Fruit fly (Drosophila melanogaster) whole organism, embryonic: ENCODE data around the gene CG31041.

ENCODE experiments used
- ATbp ChIP-seq: fragments of 200-800 bp; sonication (Bioruptor generic); optimal IDR thresholded peaks from 2 replicates; lab custom pipeline; 2017; ENCODE audit warnings: missing biosample characterization, mild to moderate bottlenecking, missing genetic modification characterization, missing genetic modification reagents
- Atf3 ChIP-seq: fragments of 200-800 bp; sonication (Bioruptor generic); optimal IDR thresholded peaks from 3 replicates; lab custom pipeline; 2016; ENCODE audit warnings: missing biosample characterization, missing genetic modification characterization
- Atf6 ChIP-seq: fragments of 200-800 bp; sonication (Bioruptor generic); IDR thresholded peaks from 2 replicates; pipeline ENCODE4 v1.3.6; 2022; ENCODE audit warnings: missing biosample characterization, missing genetic modification characterization
- BEAF-32 ChIP-seq: fragments of 200-800 bp; sonication (Bioruptor generic); optimal IDR thresholded peaks from 3 replicates; lab custom pipeline; 2017; ENCODE audit warnings: missing biosample characterization, missing genetic modification characterization, mild to moderate bottlenecking, moderate library complexity, missing genetic modification reagents
- Bdp1 ChIP-seq: fragments of 200-800 bp; sonication (Bioruptor generic); optimal IDR thresholded peaks from 3 replicates; lab custom pipeline; 2016; ENCODE audit warnings: missing biosample characterization, missing genetic modification characterization
- CG10462 ChIP-seq: fragments of 200-800 bp; sonication (Bioruptor generic); optimal IDR thresholded peaks from 2 replicates; lab custom pipeline; 2016; ENCODE audit warnings: missing biosample characterization, missing genetic modification characterization
- CG11398 ChIP-seq: fragments of 200-800 bp; sonication (Bioruptor generic); optimal IDR thresholded peaks from 2 replicates; lab custom pipeline; 2016; ENCODE audit warnings: missing biosample characterization, missing genetic modification characterization
- CG12104 ChIP-seq: fragments of 200-800 bp; sonication (Bioruptor generic); optimal IDR thresholded peaks from 3 replicates; lab custom pipeline; 2016; ENCODE audit warnings: missing biosample characterization, missing genetic modification characterization
- CG12769 ChIP-seq: fragments of 200-800 bp; sonication (Bioruptor generic); optimal IDR thresholded peaks from 2 replicates; lab custom pipeline; 2019; ENCODE audit warnings: missing biosample characterization, mild to moderate bottlenecking, missing genetic modification characterization, moderate library complexity
- CG16779 ChIP-seq: fragments of 200-800 bp; sonication (Bioruptor generic); IDR thresholded peaks from 2 replicates; pipeline ENCODE4 v1.3.6; 2022; ENCODE audit warnings: missing biosample characterization, missing genetic modification characterization
- CG17612 ChIP-seq: fragments of 200-800 bp; sonication (Bioruptor generic); IDR thresholded peaks from 2 replicates; pipeline ENCODE4 v1.3.6; 2022; ENCODE audit warnings: missing biosample characterization, missing genetic modification characterization
- CG42726 ChIP-seq: fragments of 200-800 bp; sonication (Bioruptor generic); IDR thresholded peaks from 2 replicates; pipeline ENCODE4 v1.3.6; 2022; ENCODE audit warnings: missing biosample characterization, missing genetic modification characterization; ENCODE audit not compliant: partially characterized antibody
- CG4404 ChIP-seq: fragments of 200-800 bp; sonication (Bioruptor generic); IDR thresholded peaks from 2 replicates; pipeline ENCODE4 v1.3.6; 2022; ENCODE audit warnings: missing biosample characterization, missing genetic modification characterization
- CG8290 ChIP-seq, 3 experiments: fragments of 200-800 bp; sonication (Bioruptor generic); optimal IDR thresholded peaks; 2 replicates each; lab custom pipeline; 2016 to 2019; ENCODE audit warnings: missing biosample characterization in 3 of 3, missing genetic modification characterization in 3 of 3, mild to moderate bottlenecking in 2 of 3, moderate library complexity in 1 of 3
- CG8924 ChIP-seq: fragments of 200-800 bp; optimal IDR thresholded peaks from 3 replicates; lab custom pipeline; 2019; ENCODE audit warnings: missing biosample characterization, mild to moderate bottlenecking, missing genetic modification characterization, moderate library complexity
- Dbx ChIP-seq: fragments of 200-800 bp; sonication (Bioruptor generic); IDR thresholded peaks from 3 replicates; pipeline ENCODE4 v1.3.6; 2022; ENCODE audit warnings: missing biosample characterization, missing genetic modification characterization
- Deaf1 ChIP-seq: fragments of 200-800 bp; optimal IDR thresholded peaks from 3 replicates; lab custom pipeline; 2019; ENCODE audit warnings: missing biosample characterization, mild to moderate bottlenecking, missing genetic modification characterization, moderate library complexity
- Ets65A ChIP-seq: fragments of 200-800 bp; sonication (Bioruptor generic); peaks from one replicate; lab custom pipeline; 2016; ENCODE audit warnings: missing biosample characterization, missing genetic modification characterization
- Gsc ChIP-seq: fragments of 200-800 bp; sonication (Bioruptor generic); IDR thresholded peaks from 2 replicates; pipeline ENCODE4 v1.3.6; 2022; ENCODE audit warnings: missing biosample characterization, missing genetic modification characterization
- Hey ChIP-seq: fragments of 200-800 bp; sonication (Bioruptor generic); optimal IDR thresholded peaks from 3 replicates; lab custom pipeline; 2018; ENCODE audit warnings: missing biosample characterization, mild to moderate bottlenecking, missing genetic modification characterization
- Hmr ChIP-seq: fragments of 200-800 bp; sonication (Bioruptor generic); optimal IDR thresholded peaks from 3 replicates; lab custom pipeline; 2017; ENCODE audit warnings: mild to moderate bottlenecking, missing biosample characterization, missing genetic modification reagents, missing genetic modification characterization
- Max ChIP-seq: fragments of 200-800 bp; sonication (Bioruptor generic); optimal IDR thresholded peaks from 2 replicates; lab custom pipeline; 2016; ENCODE audit warnings: missing biosample characterization, mild to moderate bottlenecking, missing genetic modification characterization
- NC2α ChIP-seq: fragments of 200-800 bp; sonication (Bioruptor generic); optimal IDR thresholded peaks from 2 replicates; lab custom pipeline; 2016; ENCODE audit warnings: missing biosample characterization, missing genetic modification characterization
- Nf-YB ChIP-seq: fragments of 200-800 bp; sonication (Bioruptor generic); optimal IDR thresholded peaks from 3 replicates; lab custom pipeline; 2019; ENCODE audit warnings: missing biosample characterization, mild to moderate bottlenecking, missing genetic modification characterization, moderate library complexity
- Nf-YC ChIP-seq: fragments of 200-800 bp; optimal IDR thresholded peaks from 3 replicates; lab custom pipeline; 2019; ENCODE audit warnings: missing biosample characterization, mild to moderate bottlenecking, missing genetic modification characterization, moderate library complexity
- Optix ChIP-seq: fragments of 200-800 bp; sonication (Bioruptor generic); IDR thresholded peaks from 3 replicates; pipeline ENCODE4 v1.3.6; 2022; ENCODE audit warnings: missing biosample characterization, missing genetic modification characterization
- Ptx1 ChIP-seq: fragments of 200-800 bp; sonication (Bioruptor generic); IDR thresholded peaks from 2 replicates; pipeline ENCODE4 v1.3.6; 2022; ENCODE audit warnings: missing biosample characterization, missing genetic modification characterization
- abd-A ChIP-seq: fragments of 200-800 bp; sonication (Bioruptor generic); optimal IDR thresholded peaks from 3 replicates; lab custom pipeline; 2019; ENCODE audit warnings: missing biosample characterization, mild to moderate bottlenecking, missing genetic modification characterization, moderate library complexity
- ash1 ChIP-seq: fragments of 200-800 bp; sonication (Bioruptor generic); optimal IDR thresholded peaks from 2 replicates; lab custom pipeline; 2018; ENCODE audit warnings: missing biosample characterization, mild to moderate bottlenecking, missing genetic modification characterization
- chm ChIP-seq: fragments of 200-800 bp; sonication (Bioruptor generic); IDR thresholded peaks from 2 replicates; pipeline ENCODE4 v1.3.6; 2022; ENCODE audit warnings: missing biosample characterization, missing genetic modification characterization
- chn ChIP-seq: fragments of 200-800 bp; sonication (Bioruptor generic); optimal IDR thresholded peaks from 2 replicates; lab custom pipeline; 2016; ENCODE audit warnings: missing biosample characterization, missing genetic modification characterization
- disco-r ChIP-seq: fragments of 200-800 bp; sonication (Bioruptor generic); optimal IDR thresholded peaks from 2 replicates; lab custom pipeline; 2016; ENCODE audit warnings: missing biosample characterization, missing genetic modification characterization
- emc ChIP-seq: fragments of 200-800 bp; sonication (Bioruptor generic); optimal IDR thresholded peaks from 2 replicates; lab custom pipeline; 2016; ENCODE audit warnings: missing biosample characterization, missing genetic modification characterization
- eve ChIP-seq, 2 experiments: fragments of >200 bp; optimal IDR thresholded peaks; 2 replicates each; lab custom pipeline; 2017; ENCODE audit warnings: missing biosample characterization in 2 of 2, missing genetic modification characterization in 2 of 2
- ftz-f1 ChIP-seq: fragments of 200-800 bp; sonication (Bioruptor generic); optimal IDR thresholded peaks from 2 replicates; lab custom pipeline; 2016; ENCODE audit warnings: missing biosample characterization, missing genetic modification characterization
- gem ChIP-seq: fragments of 200-800 bp; sonication (Bioruptor generic); optimal IDR thresholded peaks from 2 replicates; lab custom pipeline; 2019; ENCODE audit warnings: missing biosample characterization, mild to moderate bottlenecking, missing genetic modification characterization, moderate library complexity
- her ChIP-seq: fragments of 200-800 bp; sonication (Bioruptor generic); optimal IDR thresholded peaks from 2 replicates; lab custom pipeline; 2016; ENCODE audit warnings: missing biosample characterization, missing genetic modification characterization
- ind ChIP-seq: fragments of 200-800 bp; sonication (Bioruptor generic); optimal IDR thresholded peaks from 3 replicates; lab custom pipeline; 2016; ENCODE audit warnings: missing biosample characterization, missing genetic modification characterization
- lov ChIP-seq, 2 experiments: fragments of 200-800 bp in 1 of 2; fragments of >200 bp in 1 of 2; sonication (Bioruptor generic) in 1 of 2; IDR thresholded peaks in 1 of 2; optimal IDR thresholded peaks in 1 of 2; 2 replicates in 1 of 2; 3 replicates in 1 of 2; pipeline versions ENCODE4 v1.3.6 to Lab custom; 2017 to 2022; ENCODE audit warnings: missing biosample characterization in 1 of 2, missing genetic modification characterization in 1 of 2
- mld ChIP-seq: fragments of 200-800 bp; sonication (Bioruptor generic); IDR thresholded peaks from 3 replicates; pipeline ENCODE4 v1.3.6; 2022; ENCODE audit warnings: missing biosample characterization, missing genetic modification characterization; ENCODE audit not compliant: partially characterized antibody
- phol ChIP-seq: fragments of 200-800 bp; sonication (Bioruptor generic); optimal IDR thresholded peaks from 3 replicates; lab custom pipeline; 2018; ENCODE audit warnings: missing biosample characterization, mild to moderate bottlenecking, missing genetic modification characterization, moderate library complexity
- pros ChIP-seq: fragments of 200-800 bp; sonication (Bioruptor generic); optimal IDR thresholded peaks from 3 replicates; lab custom pipeline; 2019; ENCODE audit warnings: missing biosample characterization, mild to moderate bottlenecking, missing genetic modification characterization, moderate library complexity
- run ChIP-seq: fragments of 200-800 bp; sonication (Bioruptor generic); optimal IDR thresholded peaks from 3 replicates; lab custom pipeline; 2018; ENCODE audit warnings: missing biosample characterization, mild to moderate bottlenecking, missing genetic modification characterization
- sens-2 ChIP-seq: fragments of 200-800 bp; sonication (Bioruptor generic); IDR thresholded peaks from 2 replicates; pipeline ENCODE4 v1.3.6; 2022; ENCODE audit warnings: missing biosample characterization, missing genetic modification characterization
- toy ChIP-seq: fragments of 200-800 bp; sonication (Bioruptor generic); IDR thresholded peaks from 2 replicates; pipeline ENCODE4 v1.3.6; 2022; ENCODE audit warnings: missing biosample characterization, missing genetic modification characterization
- wek ChIP-seq: fragments of 200-800 bp; sonication (Bioruptor generic); optimal IDR thresholded peaks from 3 replicates; lab custom pipeline; 2018; ENCODE audit warnings: missing biosample characterization, mild to moderate bottlenecking, missing genetic modification characterization, moderate library complexity
- zen ChIP-seq: fragments of 200-800 bp; sonication (Bioruptor generic); optimal IDR thresholded peaks from 3 replicates; lab custom pipeline; 2018; ENCODE audit warnings: missing biosample characterization, mild to moderate bottlenecking, missing genetic modification characterization, moderate library complexity

Gene CG31041

DNA sequence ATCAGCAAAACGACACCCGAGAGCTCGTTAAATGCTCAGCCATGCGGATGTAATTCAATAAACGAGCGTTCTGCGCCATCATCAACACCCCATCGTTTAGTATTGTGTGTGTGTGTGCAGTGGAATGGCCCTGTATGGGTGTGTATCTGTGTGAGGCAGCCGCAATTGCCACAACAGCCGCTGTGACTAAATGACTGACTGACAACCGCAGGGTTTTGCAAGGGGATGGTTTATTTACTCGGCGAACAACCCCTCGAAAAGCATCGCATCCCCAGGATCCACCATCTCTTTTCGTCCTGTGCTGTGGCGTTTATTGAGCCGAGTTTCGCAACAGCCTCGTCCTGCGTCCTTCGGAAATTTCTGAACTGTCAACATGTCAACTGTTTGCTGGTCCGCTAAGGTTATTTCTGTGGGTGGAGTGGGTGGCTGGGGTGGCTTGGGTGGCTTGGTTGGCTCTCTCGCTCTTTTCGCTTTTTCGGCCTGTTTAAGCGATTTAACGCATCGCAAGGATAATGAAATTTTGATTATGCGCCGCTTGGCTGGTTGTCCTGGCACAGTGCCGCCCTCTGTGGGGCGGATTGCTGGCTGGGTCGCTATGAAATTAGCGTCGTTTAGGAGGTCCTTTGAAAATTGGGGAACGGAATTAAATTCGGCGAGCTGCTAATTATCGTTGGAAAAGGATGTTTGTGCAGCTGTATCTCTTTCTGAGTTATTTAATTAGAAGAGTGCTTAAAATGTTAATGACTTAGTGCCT is 37.7 kb downstream of the CG31041 start (continued):
- no peak for TF ChIP-seq NC2α (GFP tag; lab: Kevin White, UChicago)
- peak; percentile 64 for TF ChIP-seq Hey
- no peak for TF ChIP-seq toy
- TF ChIP-seq Max (GFP tag; lab: Kevin White, UChicago) = no peak
- TF ChIP-seq ftz-f1 (GFP tag; lab: Kevin White, UChicago) = no peak
- TF ChIP-seq Nf-YC = peak; percentile 81
- TF ChIP-seq ATbp (GFP tag; lab: Kevin White, UChicago) = no peak
- no peak for TF ChIP-seq eve (GFP tag; optimal IDR thresholded peaks at IDR 0.05; lab: Kevin White, UChicago)
- no peak for TF ChIP-seq Bdp1
- TF ChIP-seq zen (tag; lab: Kevin White, UChicago) = peak; percentile 42
- TF ChIP-seq pros (GFP tag; lab: Kevin White, UChicago) = peak; percentile 40
- TF ChIP-seq CG10462 (GFP tag; lab: Kevin White, UChicago) = no peak
- no peak for TF ChIP-seq CG12104 (GFP tag; lab: Kevin White, UChicago)
- no peak for TF ChIP-seq Atf3
- TF ChIP-seq Nf-YB (GFP tag; lab: Kevin White, UChicago) = peak; percentile 68
- no peak for TF ChIP-seq CG11398 (GFP tag; lab: Kevin White, UChicago)
- peak; percentile 96 for TF ChIP-seq abd-A (tag; lab: Kevin White, UChicago)
- TF ChIP-seq ash1 (GFP tag; lab: Kevin White, UChicago) = no peak
- no peak for TF ChIP-seq BEAF-32 (GFP tag; lab: Kevin White, UChicago)
- no peak for TF ChIP-seq lov (optimal IDR thresholded peaks at IDR 0.05; lab: Kevin White, UChicago)
- TF ChIP-seq lov (GFP tag; IDR thresholded peaks at IDR 0.05; lab: Robert Waterston, UW) = no peak
- TF ChIP-seq CG42726 (GFP tag; lab: Robert Waterston, UW) = no peak
- peak; percentile 57 for TF ChIP-seq run (tag; lab: Kevin White, UChicago)
- TF ChIP-seq CG12769 = no peak

DNA sequence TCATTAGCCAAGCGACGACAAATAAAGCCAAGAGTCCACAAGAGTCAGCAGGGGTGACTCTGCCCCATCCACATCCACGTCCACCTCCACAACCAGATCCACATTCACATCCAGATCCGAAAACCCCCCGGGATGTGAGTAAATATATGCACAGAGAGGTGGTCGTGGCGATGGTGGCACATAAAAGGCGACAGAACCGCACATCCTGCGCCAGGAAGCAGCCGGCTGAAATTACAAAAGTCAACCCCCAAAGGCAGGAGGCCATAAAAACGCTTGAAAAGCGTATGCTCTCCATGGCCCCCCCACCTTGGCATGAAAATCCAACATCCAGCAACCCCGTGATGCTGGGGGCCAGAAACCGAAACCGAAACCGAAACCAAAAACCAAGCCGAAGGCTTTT is 40.0 kb downstream of the CG31041 start:
- TF ChIP-seq CG8924 (tag; lab: Kevin White, UChicago) (no peak), disco-r (GFP tag; lab: Kevin White, UChicago) (no peak), phol (tag; lab: Kevin White, UChicago) (no peak), chn (GFP tag; lab: Kevin White, UChicago) (no peak), chm (GFP tag; lab: Robert Waterston, UW) (no peak), Gsc (no peak), wek (GFP tag; lab: Kevin White, UChicago) (no peak), emc (GFP tag; lab: Kevin White, UChicago) (no peak), CG16779 (GFP tag; lab: Robert Waterston, UW) (no peak), sens-2 (no peak), Ptx1 (GFP tag; lab: Robert Waterston, UW) (no peak), Deaf1 (tag; lab: Kevin White, UChicago) (peak; percentile 45), CG8290 (GFP tag; optimal IDR thresholded peaks at IDR 0.05; lab: Kevin White, UChicago) (no peak), CG8290 (tag; optimal IDR thresholded peaks at IDR 0.05; lab: Kevin White, UChicago) (no peak), ind (no peak), Atf6 (no peak), CG17612 (no peak), Ets65A (GFP tag; lab: Kevin White, UChicago) (peak; percentile 70), Optix (no peak), CG4404 (GFP tag; lab: Robert Waterston, UW) (no peak), abd-A (tag; lab: Kevin White, UChicago) (peak; percentile 77), Dbx (GFP tag; lab: Robert Waterston, UW) (no peak), mld (GFP tag; lab: Robert Waterston, UW) (no peak), Hmr (GFP tag; lab: Kevin White, UChicago) (no peak), her (GFP tag; lab: Kevin White, UChicago) (no peak), gem (no peak)
